Worm (Caenorhabditis elegans): Measurements from ENCODE around the gene C32D5.7.

The C32D5.7 gene

ce11 chrII:6339948-6340347, at the start of gene C32D5.7:
Gene C32D5.7 (minus strand): TSS chrII:6340048.
- TF ChIP-seq ztf-23 (GFP tag; IDR thresholded peaks at IDR 0.05) (no peak), tab-1 (GFP tag; IDR thresholded peaks at IDR 0.05) (no peak), klf-2 (GFP tag; conservative IDR thresholded peaks at IDR 0.05) (no peak), cog-1 (tag; optimal IDR thresholded peaks at IDR 0.05) (no peak), flt-1 (GFP tag; IDR thresholded peaks at IDR 0.05) (no peak), T22C8.4 (GFP tag; IDR thresholded peaks at IDR 0.05) (no peak), med-1 (GFP tag; optimal IDR thresholded peaks at IDR 0.05; ENCODE audit: insufficient read depth) (no peak), ztf-29 (GFP tag; IDR thresholded peaks at IDR 0.05) (no peak), ref-1 (GFP tag; conservative IDR thresholded peaks at IDR 0.05) (no peak)

ce11 chrII:6387937-6388336, 48.1 kb upstream of the C32D5.7 start, which contains the start of gene F58F12.2:
Gene F58F12.2 (minus strand): TSS chrII:6388037.
- no peak for TF ChIP-seq cog-1 (tag; optimal IDR thresholded peaks at IDR 0.05)
- no peak for TF ChIP-seq ref-1 (GFP tag; conservative IDR thresholded peaks at IDR 0.05)
- no peak for TF ChIP-seq med-1 (GFP tag; optimal IDR thresholded peaks at IDR 0.05; ENCODE audit: insufficient read depth)
- TF ChIP-seq tab-1 (GFP tag; IDR thresholded peaks at IDR 0.05), result no peak
- TF ChIP-seq ztf-23 (GFP tag; IDR thresholded peaks at IDR 0.05), result no peak
- no peak for TF ChIP-seq ztf-29 (GFP tag; IDR thresholded peaks at IDR 0.05)
- no peak for TF ChIP-seq T22C8.4 (GFP tag; IDR thresholded peaks at IDR 0.05)
- no peak for TF ChIP-seq klf-2 (GFP tag; conservative IDR thresholded peaks at IDR 0.05)

ce11 chrII:6386467-6386866, 46.6 kb upstream of the C32D5.7 start, which contains the start of gene F58F12.4:
Gene F58F12.4 (plus strand): TSS chrII:6386767.
- TF ChIP-seq ztf-23 (GFP tag; IDR thresholded peaks at IDR 0.05), result no peak
- TF ChIP-seq klf-2 (GFP tag; conservative IDR thresholded peaks at IDR 0.05), result no peak
- TF ChIP-seq T22C8.4 (GFP tag; IDR thresholded peaks at IDR 0.05), result no peak
- no peak for TF ChIP-seq cog-1 (tag; optimal IDR thresholded peaks at IDR 0.05)
- no peak for TF ChIP-seq med-1 (GFP tag; optimal IDR thresholded peaks at IDR 0.05; ENCODE audit: insufficient read depth)
- no peak for TF ChIP-seq ref-1 (GFP tag; conservative IDR thresholded peaks at IDR 0.05)
- TF ChIP-seq tab-1 (GFP tag; IDR thresholded peaks at IDR 0.05), result no peak
- TF ChIP-seq ztf-29 (GFP tag; IDR thresholded peaks at IDR 0.05), result no peak
- TF ChIP-seq flt-1 (GFP tag; IDR thresholded peaks at IDR 0.05), result no peak

- peak; percentile 47; the same call in 1 of the 2 replicates for TF ChIP-seq flt-1 (GFP tag; IDR thresholded peaks at IDR 0.05)
- no peak for TF ChIP-seq ref-1 (GFP tag; conservative IDR thresholded peaks at IDR 0.05)
Observed at ce11 chrII:6383183-6383695, 43.4 kb upstream of the C32D5.7 start, which contains the start of gene F58F12.1. Gene F58F12.1 (plus strand): TSS chrII:6383645.

ce11 chrII:6380866-6381265, 41.0 kb upstream of the C32D5.7 start, which contains the start of gene F58F12.12:
Gene F58F12.12 (plus strand): TSS chrII:6381166.
- TF ChIP-seq ztf-23 (GFP tag; IDR thresholded peaks at IDR 0.05) (no peak), T22C8.4 (GFP tag; IDR thresholded peaks at IDR 0.05) (no peak), tab-1 (GFP tag; IDR thresholded peaks at IDR 0.05) (no peak), med-1 (GFP tag; optimal IDR thresholded peaks at IDR 0.05; ENCODE audit: insufficient read depth) (no peak), klf-2 (GFP tag; conservative IDR thresholded peaks at IDR 0.05) (no peak), cog-1 (tag; optimal IDR thresholded peaks at IDR 0.05) (no peak), flt-1 (GFP tag; IDR thresholded peaks at IDR 0.05) (no peak), ref-1 (GFP tag; conservative IDR thresholded peaks at IDR 0.05) (no peak), ztf-29 (GFP tag; IDR thresholded peaks at IDR 0.05) (no peak)

ce11 chrII:6379038-6379563, 39.3 kb upstream of the C32D5.7 start:
- no peak for TF ChIP-seq ztf-29 (GFP tag; IDR thresholded peaks at IDR 0.05)
- no peak for TF ChIP-seq tab-1 (GFP tag; IDR thresholded peaks at IDR 0.05)
- TF ChIP-seq flt-1 (GFP tag; IDR thresholded peaks at IDR 0.05), result no peak
- no peak for TF ChIP-seq ref-1 (GFP tag; conservative IDR thresholded peaks at IDR 0.05)
- no peak for TF ChIP-seq cog-1 (tag; optimal IDR thresholded peaks at IDR 0.05)
- TF ChIP-seq ztf-23 (GFP tag; IDR thresholded peaks at IDR 0.05), result no peak
- no peak for TF ChIP-seq T22C8.4 (GFP tag; IDR thresholded peaks at IDR 0.05)
- no peak for TF ChIP-seq med-1 (GFP tag; optimal IDR thresholded peaks at IDR 0.05; ENCODE audit: insufficient read depth)
- no peak for TF ChIP-seq klf-2 (GFP tag; conservative IDR thresholded peaks at IDR 0.05)

ce11 chrII:6377381-6377948, 37.6 kb upstream of the C32D5.7 start:
- TF ChIP-seq ref-1 (GFP tag; conservative IDR thresholded peaks at IDR 0.05), result no peak
- no peak for TF ChIP-seq med-1 (GFP tag; optimal IDR thresholded peaks at IDR 0.05; ENCODE audit: insufficient read depth)
- TF ChIP-seq T22C8.4 (GFP tag; IDR thresholded peaks at IDR 0.05), result no peak
- TF ChIP-seq cog-1 (tag; optimal IDR thresholded peaks at IDR 0.05), result no peak
- TF ChIP-seq klf-2 (GFP tag; conservative IDR thresholded peaks at IDR 0.05), result no peak
- no peak for TF ChIP-seq ztf-29 (GFP tag; IDR thresholded peaks at IDR 0.05)
- no peak for TF ChIP-seq flt-1 (GFP tag; IDR thresholded peaks at IDR 0.05)
- no peak for TF ChIP-seq tab-1 (GFP tag; IDR thresholded peaks at IDR 0.05)
- no peak for TF ChIP-seq ztf-23 (GFP tag; IDR thresholded peaks at IDR 0.05)

ce11 chrII:6376693-6377092, 36.8 kb upstream of the C32D5.7 start:
- TF ChIP-seq ztf-23 (GFP tag; IDR thresholded peaks at IDR 0.05) (no peak), cog-1 (tag; optimal IDR thresholded peaks at IDR 0.05) (no peak), ztf-29 (GFP tag; IDR thresholded peaks at IDR 0.05) (no peak)

ce11 chrII:6374646-6375045, 34.8 kb upstream of the C32D5.7 start:
- TF ChIP-seq klf-2 (GFP tag; conservative IDR thresholded peaks at IDR 0.05) (no peak), T22C8.4 (GFP tag; IDR thresholded peaks at IDR 0.05) (no peak), flt-1 (GFP tag; IDR thresholded peaks at IDR 0.05) (no peak), ztf-29 (GFP tag; IDR thresholded peaks at IDR 0.05) (no peak), ztf-23 (GFP tag; IDR thresholded peaks at IDR 0.05) (no peak), cog-1 (tag; optimal IDR thresholded peaks at IDR 0.05) (no peak)

ce11 chrII:6373361-6373760, 33.5 kb upstream of the C32D5.7 start:
- no peak for TF ChIP-seq klf-2 (GFP tag; conservative IDR thresholded peaks at IDR 0.05)
- TF ChIP-seq ref-1 (GFP tag; conservative IDR thresholded peaks at IDR 0.05), result no peak
- TF ChIP-seq med-1 (GFP tag; optimal IDR thresholded peaks at IDR 0.05; ENCODE audit: insufficient read depth), result no peak
- no peak for TF ChIP-seq T22C8.4 (GFP tag; IDR thresholded peaks at IDR 0.05)
- TF ChIP-seq flt-1 (GFP tag; IDR thresholded peaks at IDR 0.05), result no peak
- TF ChIP-seq tab-1 (GFP tag; IDR thresholded peaks at IDR 0.05), result no peak
- TF ChIP-seq ztf-29 (GFP tag; IDR thresholded peaks at IDR 0.05), result no peak
- TF ChIP-seq ztf-23 (GFP tag; IDR thresholded peaks at IDR 0.05), result no peak
- TF ChIP-seq cog-1 (tag; optimal IDR thresholded peaks at IDR 0.05), result no peak
